Worm (Caenorhabditis elegans): Measurements from ENCODE around the gene F43H9.3.

F43H9.3 gene

DNA sequence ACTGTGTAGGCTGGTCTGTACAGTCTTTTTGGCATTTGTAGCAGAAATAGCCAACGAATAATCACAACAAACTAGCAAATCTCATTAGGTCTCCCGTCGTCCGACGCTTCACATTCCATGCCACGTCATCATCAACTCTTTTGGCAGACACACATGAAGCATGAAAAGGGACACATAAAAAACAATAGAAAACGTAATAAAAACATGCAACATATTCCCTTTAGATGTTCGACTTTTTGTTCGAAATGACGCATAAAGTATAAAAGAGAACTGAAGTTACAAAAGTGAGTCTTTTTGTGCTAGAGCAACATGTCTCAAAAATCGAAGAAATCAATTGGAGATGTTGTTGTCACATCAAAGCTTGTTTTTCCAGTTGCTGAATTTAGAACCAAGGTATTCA is 27.1 kb upstream of the F43H9.3 start, which contains the start of gene sth-1:
Gene sth-1, plus strand, starts transcription at position 301 of the 400 bp plus-strand sequence.
- no peak for TF ChIP-seq rnt-1 (tag; optimal IDR thresholded peaks at IDR 0.05)

DNA sequence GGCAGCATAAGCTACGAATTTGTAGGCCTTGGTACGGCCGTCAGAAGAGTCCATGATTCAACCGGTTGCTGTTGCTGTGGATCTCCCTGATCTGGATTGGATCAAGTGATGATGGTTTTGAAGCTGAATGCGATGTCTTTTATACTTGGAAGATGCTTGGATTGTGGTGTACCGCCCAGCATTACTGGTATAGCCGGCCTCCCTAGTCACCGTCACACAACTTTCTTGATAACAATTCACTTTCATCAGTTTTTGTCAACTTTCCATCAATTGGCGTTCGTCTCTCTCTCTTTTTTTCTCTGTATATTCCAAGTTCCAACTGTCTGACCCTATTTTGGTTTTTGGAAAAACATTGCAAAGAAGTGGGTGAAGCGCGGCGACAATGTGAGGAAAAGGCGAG is 26.1 kb upstream of the F43H9.3 start, which contains the start of gene col-43:
Gene col-43, minus strand, starts transcription at position 101 of the 400 bp plus-strand sequence.
- TF ChIP-seq zag-1 (tag; optimal IDR thresholded peaks at IDR 0.05) (no peak), blmp-1 (tag; optimal IDR thresholded peaks at IDR 0.05) (peak; percentile 21)

DNA sequence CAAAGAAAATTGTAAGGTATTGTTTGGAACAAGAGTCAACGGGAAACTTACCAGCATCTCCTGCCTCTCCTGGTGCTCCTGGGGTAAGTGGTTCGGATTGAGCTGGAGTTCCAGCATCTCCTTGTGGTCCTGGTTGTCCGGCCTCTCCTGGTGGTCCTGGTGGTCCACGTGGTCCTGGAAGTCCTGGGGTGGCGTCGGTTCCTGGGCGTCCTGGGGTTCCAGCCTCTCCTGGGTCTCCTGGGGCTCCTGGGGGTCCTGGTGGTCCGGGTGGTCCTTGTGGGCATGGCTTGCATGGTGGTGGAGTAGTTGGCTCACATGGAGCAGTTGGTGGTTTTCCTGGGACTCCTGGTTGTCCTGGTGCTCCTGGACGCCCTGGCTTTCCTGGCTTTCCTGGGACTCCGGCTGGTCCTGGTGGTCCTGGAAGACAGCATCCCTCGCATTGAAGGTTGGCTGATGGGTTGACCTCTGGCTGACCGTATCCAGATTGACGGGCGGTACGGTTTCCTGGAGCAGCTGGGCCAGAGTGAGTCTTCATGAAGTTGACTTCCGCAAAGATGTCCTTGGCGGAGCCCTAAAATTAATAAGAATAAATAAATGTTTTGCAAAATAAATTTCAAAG is 25.4 kb upstream of the F43H9.3 start:
- TF ChIP-seq aha-1 (tag; optimal IDR thresholded peaks at IDR 0.05): no peak
- peak; percentile 14 for TF ChIP-seq ceh-8 (GFP tag; optimal IDR thresholded peaks at IDR 0.05)

DNA sequence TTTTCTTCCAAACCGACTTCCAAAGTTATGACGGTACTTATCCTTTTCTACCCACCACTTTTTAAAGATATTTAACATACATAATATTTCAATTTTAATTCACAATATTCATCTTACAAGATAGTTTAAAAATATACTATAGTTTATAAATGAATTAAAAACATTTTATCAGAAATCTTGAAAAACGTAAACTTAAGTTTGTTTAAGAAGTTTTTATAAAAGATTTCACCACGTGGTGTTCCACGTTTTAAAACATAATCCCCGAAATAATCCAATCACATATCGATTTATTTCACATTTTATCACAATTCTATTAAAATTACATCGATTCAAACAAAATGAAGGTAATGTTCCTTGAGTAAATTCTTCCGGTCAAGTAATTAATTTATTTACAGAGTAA is 22.0 kb upstream of the F43H9.3 start, which contains the start of gene ZC513.3:
Gene ZC513.3, plus strand, starts transcription at position 301 of the 400 bp plus-strand sequence.
- no peak for TF ChIP-seq jun-1 (tag; optimal IDR thresholded peaks at IDR 0.05)
- no peak for TF ChIP-seq pag-3 (tag; optimal IDR thresholded peaks at IDR 0.05; ENCODE audit: borderline replicate concordance, insufficient read depth)
- no peak for TF ChIP-seq nhr-76 (tag; optimal IDR thresholded peaks at IDR 0.05)
- no peak for TF ChIP-seq nhr-77 (tag; optimal IDR thresholded peaks at IDR 0.05)
- TF ChIP-seq ces-1 (GFP tag; optimal IDR thresholded peaks at IDR 0.05): no peak
- no peak for TF ChIP-seq C34B4.2 (tag; optimal IDR thresholded peaks at IDR 0.05)
- no peak for TF ChIP-seq unc-62 (GFP tag; optimal IDR thresholded peaks at IDR 0.05)
- no peak for TF ChIP-seq lin-15B (tag; optimal IDR thresholded peaks at IDR 0.05)
- TF ChIP-seq sup-37 (GFP tag; optimal IDR thresholded peaks at IDR 0.05): no peak
- no peak for TF ChIP-seq rnt-1 (tag; optimal IDR thresholded peaks at IDR 0.05)
- no peak for TF ChIP-seq fkh-10 (GFP tag; optimal IDR thresholded peaks at IDR 0.05)
- no peak for TF ChIP-seq isw-1 (GFP tag; IDR thresholded peaks at IDR 0.05)
- no peak for TF ChIP-seq nhr-85 (tag)
- no peak for TF ChIP-seq nhr-71 (tag; optimal IDR thresholded peaks at IDR 0.05)
- TF ChIP-seq ceh-90 (tag; optimal IDR thresholded peaks at IDR 0.05): no peak

DNA sequence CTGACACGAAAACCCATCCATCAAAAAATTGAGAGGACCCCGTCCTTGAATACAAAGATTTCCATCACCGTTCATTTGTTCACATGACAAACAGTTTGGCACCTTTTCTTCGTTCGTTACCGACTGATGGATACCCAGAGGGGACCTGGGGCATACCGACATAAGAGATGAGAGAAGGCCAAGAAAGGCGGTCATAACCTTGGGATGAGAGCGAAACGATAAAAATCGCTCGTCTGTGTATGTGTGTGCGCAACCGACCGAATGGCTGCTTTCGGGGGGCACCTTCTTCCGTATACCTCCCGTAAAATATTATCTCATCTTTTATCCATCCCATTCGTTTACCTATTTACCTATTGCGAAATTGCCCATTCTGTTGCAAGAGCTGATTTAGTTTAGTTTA is 20.2 kb upstream of the F43H9.3 start:
- no peak for TF ChIP-seq unc-30 (tag; optimal IDR thresholded peaks at IDR 0.05)
- no peak for TF ChIP-seq F16B12.6 (tag; optimal IDR thresholded peaks at IDR 0.05)
- TF ChIP-seq dpl-1 (GFP tag; optimal IDR thresholded peaks at IDR 0.05): no peak
- TF ChIP-seq nhr-77 (tag; optimal IDR thresholded peaks at IDR 0.05): no peak
- TF ChIP-seq rnt-1 (tag; optimal IDR thresholded peaks at IDR 0.05): no peak
- no peak for TF ChIP-seq sup-37 (GFP tag; optimal IDR thresholded peaks at IDR 0.05)
- TF ChIP-seq mef-2 (tag; optimal IDR thresholded peaks at IDR 0.05): no peak
- no peak for TF ChIP-seq irx-1 (tag; optimal IDR thresholded peaks at IDR 0.05)
- peak; percentile 46 for TF ChIP-seq mep-1 (tag; optimal IDR thresholded peaks at IDR 0.05)
- TF ChIP-seq lsy-2 (tag; optimal IDR thresholded peaks at IDR 0.05): no peak
- no peak for TF ChIP-seq hlh-4 (tag; optimal IDR thresholded peaks at IDR 0.05)
- TF ChIP-seq efl-1 (optimal IDR thresholded peaks at IDR 0.05): no peak
- peak in 1 of 2 experiments; percentile 66 for TF ChIP-seq efl-1 (GFP tag; optimal IDR thresholded peaks at IDR 0.05 in 1 of 2)
- peak; percentile 10 for TF ChIP-seq nhr-20 (tag; optimal IDR thresholded peaks at IDR 0.05)
- TF ChIP-seq snu-23 (GFP tag; optimal IDR thresholded peaks at IDR 0.05): peak; percentile 2
- no peak for TF ChIP-seq ces-1 (GFP tag; optimal IDR thresholded peaks at IDR 0.05)
- no peak for TF ChIP-seq jun-1 (tag; optimal IDR thresholded peaks at IDR 0.05)
- TF ChIP-seq ceh-63 (GFP tag; optimal IDR thresholded peaks at IDR 0.05): no peak
- no peak for TF ChIP-seq nhr-90 (tag; optimal IDR thresholded peaks at IDR 0.05; ENCODE audit: poor library complexity)
- no peak for TF ChIP-seq C16A3.4 (tag; optimal IDR thresholded peaks at IDR 0.05)
- no peak for TF ChIP-seq isw-1 (GFP tag; IDR thresholded peaks at IDR 0.05)
- TF ChIP-seq pax-3 (tag; optimal IDR thresholded peaks at IDR 0.05): no peak
- no peak for TF ChIP-seq fos-1 (tag; optimal IDR thresholded peaks at IDR 0.05)
- TF ChIP-seq nhr-237 (tag; optimal IDR thresholded peaks at IDR 0.05): no peak
- no peak for TF ChIP-seq hpl-2 (GFP tag; optimal IDR thresholded peaks at IDR 0.05)
- TF ChIP-seq swsn-7 (tag; optimal IDR thresholded peaks at IDR 0.05): no peak
- TF ChIP-seq aha-1 (tag; optimal IDR thresholded peaks at IDR 0.05): no peak
- no peak for TF ChIP-seq xbp-1 (tag; optimal IDR thresholded peaks at IDR 0.05)
- TF ChIP-seq alr-1 (tag; optimal IDR thresholded peaks at IDR 0.05; ENCODE audit: borderline replicate concordance): no peak
- no peak for TF ChIP-seq pqm-1 (tag; optimal IDR thresholded peaks at IDR 0.05)
- no peak for TF ChIP-seq nhr-71 (tag; optimal IDR thresholded peaks at IDR 0.05)
- TF ChIP-seq nhr-84 (tag; optimal IDR thresholded peaks at IDR 0.05): no peak
- TF ChIP-seq lir-3 (tag; optimal IDR thresholded peaks at IDR 0.05; ENCODE audit: poor library complexity): no peak

Data from whole organism, L1 larva.